Worm (Caenorhabditis elegans): Measurements from ENCODE around the gene asm-3.

asm-3 gene

ce11 chrIV:523595-523994 is at the start of gene asm-3:
asm-3 (minus strand) TSS chrIV:523809.
- TF ChIP-seq unc-62 (GFP tag; optimal IDR thresholded peaks at IDR 0.05), result no peak

DNA sequence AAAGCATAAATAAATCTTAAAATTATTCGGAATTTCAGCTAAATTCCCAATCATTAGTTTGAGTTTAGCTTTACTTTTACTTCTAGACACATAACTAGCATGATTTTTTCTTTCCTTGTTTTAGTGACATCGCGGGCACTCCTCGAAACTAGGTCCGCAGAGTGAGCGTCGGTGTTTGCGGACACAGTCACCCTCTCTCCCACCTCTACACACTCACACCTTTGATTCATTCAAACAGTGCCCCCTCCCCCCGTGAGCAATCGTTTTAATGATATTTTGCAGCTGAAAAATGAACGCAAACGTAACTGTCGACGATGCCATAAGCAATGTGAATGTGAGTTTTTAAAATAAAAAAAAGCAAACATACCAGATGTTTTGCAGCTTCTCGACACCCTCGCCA is 48.9 kb upstream of the asm-3 start, which contains the start of gene gex-2:
Gene gex-2, plus strand, starts transcription at position 283 of the 400 bp plus-strand sequence.
- TF ChIP-seq unc-62 (GFP tag; optimal IDR thresholded peaks at IDR 0.05), result no peak

DNA sequence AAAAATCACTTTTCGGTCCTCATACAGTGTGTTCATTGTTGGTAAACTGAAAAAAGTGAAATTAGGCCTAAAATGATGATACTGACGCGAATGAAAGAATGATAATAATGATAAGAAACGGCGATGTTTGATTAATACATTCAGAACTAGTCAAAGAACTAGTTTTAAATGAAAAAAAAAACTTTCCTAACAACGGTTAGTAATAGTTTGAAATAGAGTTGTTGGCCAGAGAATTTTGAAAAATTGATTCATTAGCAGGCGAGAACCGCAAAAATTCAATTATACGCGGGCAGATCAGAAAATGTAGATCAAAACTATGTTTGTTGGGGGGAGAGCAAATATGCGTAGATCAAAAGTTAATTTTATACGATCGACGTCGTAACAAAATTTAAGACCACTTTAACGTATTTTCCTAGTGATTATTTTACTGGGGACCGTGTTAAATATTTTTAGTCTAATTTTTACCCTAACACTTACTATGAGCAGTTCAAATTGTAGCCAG is 47.2 kb upstream of the asm-3 start, which contains the start of gene F56A11.5:
Gene F56A11.5, minus strand, starts transcription at position 51 of the 502 bp plus-strand sequence.
- TF ChIP-seq unc-62 (GFP tag; optimal IDR thresholded peaks at IDR 0.05), result no peak

ce11 chrIV:564000-564399 is 40.4 kb upstream of the asm-3 start:
- no peak for TF ChIP-seq unc-62 (GFP tag; optimal IDR thresholded peaks at IDR 0.05)

ce11 chrIV:563417-563816 is 39.8 kb upstream of the asm-3 start:
- no peak for TF ChIP-seq unc-62 (GFP tag; optimal IDR thresholded peaks at IDR 0.05)

ce11 chrIV:560780-561179 is 37.2 kb upstream of the asm-3 start:
- no peak for TF ChIP-seq unc-62 (GFP tag; optimal IDR thresholded peaks at IDR 0.05)

DNA sequence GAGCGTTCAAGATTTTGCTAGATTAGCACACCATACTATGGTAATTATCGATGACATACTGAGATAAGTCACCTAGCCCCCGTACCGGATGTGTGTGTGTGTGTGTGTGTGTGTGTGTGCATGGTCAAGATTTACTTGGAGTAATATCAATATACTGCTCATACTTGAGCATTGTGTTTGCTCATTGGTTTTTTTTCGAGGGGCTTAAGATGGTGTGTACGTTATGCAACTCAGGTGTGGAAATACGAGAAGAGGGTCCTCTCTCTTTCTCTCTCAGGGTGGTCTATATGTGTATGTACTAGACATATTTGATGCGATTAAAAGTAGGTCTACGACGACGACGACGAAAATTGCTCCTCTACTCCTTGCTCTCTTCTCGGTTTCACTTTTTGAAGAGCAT is 36.7 kb upstream of the asm-3 start:
- no peak for TF ChIP-seq unc-62 (GFP tag; optimal IDR thresholded peaks at IDR 0.05)

DNA sequence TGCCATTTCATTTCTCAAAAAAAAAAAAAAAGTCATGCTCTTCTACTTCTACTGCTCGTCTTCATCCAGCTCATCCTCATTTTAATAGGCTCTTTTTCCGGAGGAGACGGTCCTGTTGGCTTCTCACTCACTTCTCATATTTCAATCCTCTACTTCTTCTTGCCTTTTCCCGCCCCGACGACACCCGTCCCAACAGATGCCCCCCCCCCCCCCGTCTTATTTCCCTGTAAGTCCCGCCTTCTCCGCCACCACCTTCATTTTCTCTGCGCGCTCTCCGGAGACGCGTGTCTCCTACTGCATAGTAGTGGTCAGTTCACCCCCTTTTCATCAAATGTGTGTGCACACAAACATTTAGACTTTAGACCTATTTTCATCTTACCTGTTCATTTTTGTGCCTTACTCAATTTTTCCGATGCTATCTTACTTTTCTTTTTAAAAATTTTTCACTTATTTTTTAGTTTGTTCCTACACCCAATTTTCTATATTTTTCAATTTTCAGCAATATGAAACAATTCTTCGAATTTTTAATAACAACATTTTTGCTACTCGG is 35.2 kb upstream of the asm-3 start, which contains the start of gene efn-4:
Gene efn-4, plus strand, starts transcription at position 500 of the 550 bp plus-strand sequence.
- TF ChIP-seq unc-62 (GFP tag; optimal IDR thresholded peaks at IDR 0.05), result no peak

DNA sequence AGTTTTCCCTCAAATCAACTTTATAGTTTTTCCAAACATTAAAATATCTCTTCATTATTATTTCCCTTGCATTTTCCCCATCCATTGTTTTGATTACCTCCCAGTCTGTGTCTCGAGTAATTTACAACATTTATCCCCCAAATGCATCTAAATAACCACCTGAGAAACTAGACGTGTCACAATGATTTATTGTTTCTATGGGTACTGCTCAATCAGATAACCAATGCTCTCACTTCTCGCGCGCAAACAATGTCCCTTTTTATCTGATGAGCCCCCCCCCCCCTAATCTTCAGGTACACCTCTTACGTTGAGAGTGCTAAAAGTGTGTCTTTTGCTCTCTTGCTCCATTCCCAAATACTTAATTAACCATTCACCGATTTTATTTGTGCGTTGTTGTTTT is 30.4 kb upstream of the asm-3 start:
- no peak for TF ChIP-seq unc-62 (GFP tag; optimal IDR thresholded peaks at IDR 0.05)

ce11 chrIV:551923-552322 is 28.3 kb upstream of the asm-3 start:
- no peak for TF ChIP-seq unc-62 (GFP tag; optimal IDR thresholded peaks at IDR 0.05)

DNA sequence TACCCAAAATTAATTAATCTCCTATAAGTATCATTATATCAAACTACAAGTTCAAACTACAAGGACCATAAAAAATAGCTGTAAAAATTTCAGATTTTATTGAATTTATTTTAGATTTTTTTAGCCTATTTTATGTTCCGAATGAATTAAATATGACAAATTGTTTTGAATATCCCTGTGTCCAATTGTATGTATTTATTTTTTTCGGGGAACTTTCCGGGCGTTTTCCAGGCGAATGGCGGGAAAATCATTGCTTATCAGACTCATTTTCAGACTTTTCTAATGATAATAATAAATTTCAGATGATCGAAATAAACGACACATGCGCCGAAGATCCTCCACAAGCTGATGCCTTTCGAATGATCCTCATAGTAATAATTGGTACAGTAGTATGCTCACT is 24.4 kb upstream of the asm-3 start, which contains the start of gene F56A11.4:
Gene F56A11.4, plus strand, starts transcription at position 301 of the 400 bp plus-strand sequence.
- no peak for TF ChIP-seq unc-62 (GFP tag; optimal IDR thresholded peaks at IDR 0.05)

- TF ChIP-seq unc-62 (GFP tag; optimal IDR thresholded peaks at IDR 0.05), result no peak
These were observed 22.2 kb upstream of the asm-3 start for ce11 chrIV:545852-546251.

ce11 chrIV:531835-532234 is 8.2 kb upstream of the asm-3 start, which contains the start of gene glt-7:
glt-7 (plus strand) TSS chrIV:532135.
- TF ChIP-seq unc-62 (GFP tag; optimal IDR thresholded peaks at IDR 0.05), result no peak

ce11 chrIV:524352-524751 is 743 bp upstream of the asm-3 start, which contains the start of gene W03G1.2:
W03G1.2 (plus strand) TSS chrIV:524652.
- TF ChIP-seq unc-62 (GFP tag; optimal IDR thresholded peaks at IDR 0.05), result no peak

- TF ChIP-seq unc-62 (GFP tag; optimal IDR thresholded peaks at IDR 0.05), result no peak
These were observed 1.0 kb downstream of the asm-3 start for ce11 chrIV:522566-522965.

ce11 chrIV:519409-519808 is 4.2 kb downstream of the asm-3 start, which contains the start of gene pig-1:
pig-1 (minus strand) TSS chrIV:519457.
- TF ChIP-seq unc-62 (GFP tag; optimal IDR thresholded peaks at IDR 0.05), result no peak

- TF ChIP-seq unc-62 (GFP tag; optimal IDR thresholded peaks at IDR 0.05), result no peak
These were observed 17.2 kb downstream of the asm-3 start, which contains the start of gene W03G1.5 for ce11 chrIV:506384-506783. W03G1.5 (minus strand) TSS chrIV:506484.
